Fruit fly (Drosophila melanogaster): ENCODE measurements around the gene CG34269.

CG34269 gene

dm6 chr3L:520465-521216 lies 7.5 kb upstream of the CG34269 start:
- TF ChIP-seq Crg-1 (GFP tag; optimal IDR thresholded peaks at IDR 0.05): no peak
- TF ChIP-seq pad (GFP tag; optimal IDR thresholded peaks at IDR 0.05): no peak
- no peak for TF ChIP-seq Hr96 (GFP tag; optimal IDR thresholded peaks at IDR 0.05)
- no peak for TF ChIP-seq cnc (optimal IDR thresholded peaks at IDR 0.05)
- no peak for TF ChIP-seq CG7045 (GFP tag; optimal IDR thresholded peaks at IDR 0.05)
- no peak for TF ChIP-seq ovo (GFP tag; optimal IDR thresholded peaks at IDR 0.05)
- no peak for TF ChIP-seq CG7101 (tag; optimal IDR thresholded peaks at IDR 0.05)
- no peak for TF ChIP-seq toe (GFP tag; optimal IDR thresholded peaks at IDR 0.05)
- TF ChIP-seq Mnt (GFP tag; optimal IDR thresholded peaks at IDR 0.05): no peak
- no peak for TF ChIP-seq kay (GFP tag; ENCODE audit: borderline replicate concordance)
- TF ChIP-seq Clk (GFP tag; optimal IDR thresholded peaks at IDR 0.05): no peak
- no peak for TF ChIP-seq cic (GFP tag; optimal IDR thresholded peaks at IDR 0.05)

dm6 chr3L:524246-524645 lies 3.9 kb upstream of the CG34269 start:
- TF ChIP-seq toe (GFP tag; optimal IDR thresholded peaks at IDR 0.05) (no peak), Hr96 (GFP tag; optimal IDR thresholded peaks at IDR 0.05) (no peak), Clk (GFP tag; optimal IDR thresholded peaks at IDR 0.05) (no peak), cic (GFP tag; optimal IDR thresholded peaks at IDR 0.05) (no peak), pad (GFP tag; optimal IDR thresholded peaks at IDR 0.05) (no peak), Crg-1 (GFP tag; optimal IDR thresholded peaks at IDR 0.05) (no peak), kay (GFP tag; ENCODE audit: borderline replicate concordance) (no peak), tj (GFP tag; optimal IDR thresholded peaks at IDR 0.05) (no peak), CG33017 (tag; optimal IDR thresholded peaks at IDR 0.05) (no peak), CG5204 (GFP tag; optimal IDR thresholded peaks at IDR 0.05) (no peak), CG11617 (GFP tag; optimal IDR thresholded peaks at IDR 0.05) (no peak), ovo (GFP tag; optimal IDR thresholded peaks at IDR 0.05) (no peak), CG1620 (GFP tag; optimal IDR thresholded peaks at IDR 0.05) (no peak), CG7045 (GFP tag; optimal IDR thresholded peaks at IDR 0.05) (no peak), Mnt (GFP tag; optimal IDR thresholded peaks at IDR 0.05) (no peak), cnc (optimal IDR thresholded peaks at IDR 0.05) (no peak), bab1 (GFP tag; optimal IDR thresholded peaks at IDR 0.05) (no peak)

DNA sequence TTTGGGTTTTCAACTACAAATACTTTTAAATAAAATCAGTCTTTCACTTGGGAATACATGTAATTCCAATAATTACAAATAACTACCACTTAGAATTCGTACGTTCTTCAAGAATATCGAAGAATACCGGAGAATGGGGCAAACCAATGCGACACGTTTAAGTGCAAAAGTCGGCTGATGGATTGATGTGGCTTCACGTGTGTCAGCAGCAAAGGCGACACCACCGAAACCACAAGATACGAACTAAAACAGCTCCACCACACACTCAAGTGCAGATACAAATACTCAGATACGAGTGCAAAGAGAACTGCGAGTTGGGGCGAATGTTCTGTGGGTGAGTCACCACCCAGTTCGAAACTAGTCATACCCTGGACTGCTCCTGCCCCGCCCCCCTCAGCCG lies 2.7 kb downstream of the CG34269 start:
- TF ChIP-seq kay (GFP tag; ENCODE audit: borderline replicate concordance): no peak
- no peak for TF ChIP-seq Mnt (GFP tag; optimal IDR thresholded peaks at IDR 0.05)
- TF ChIP-seq CG11617 (GFP tag; optimal IDR thresholded peaks at IDR 0.05): no peak
- TF ChIP-seq cic (GFP tag; optimal IDR thresholded peaks at IDR 0.05): no peak
- TF ChIP-seq CG5204 (GFP tag; optimal IDR thresholded peaks at IDR 0.05): no peak
- TF ChIP-seq CG33017 (tag; optimal IDR thresholded peaks at IDR 0.05): no peak
- TF ChIP-seq Clk (GFP tag; optimal IDR thresholded peaks at IDR 0.05): no peak
- no peak for TF ChIP-seq Hr96 (GFP tag; optimal IDR thresholded peaks at IDR 0.05)
- TF ChIP-seq CG14711 (tag; optimal IDR thresholded peaks at IDR 0.05): no peak
- TF ChIP-seq CG12768 (GFP tag; optimal IDR thresholded peaks at IDR 0.05): no peak
- no peak for TF ChIP-seq CG1620 (GFP tag; optimal IDR thresholded peaks at IDR 0.05)
- TF ChIP-seq tj (GFP tag; optimal IDR thresholded peaks at IDR 0.05): no peak
- no peak for TF ChIP-seq toe (GFP tag; optimal IDR thresholded peaks at IDR 0.05)
- TF ChIP-seq cnc (optimal IDR thresholded peaks at IDR 0.05): no peak
- TF ChIP-seq CG7045 (GFP tag; optimal IDR thresholded peaks at IDR 0.05): no peak
- TF ChIP-seq pad (GFP tag; optimal IDR thresholded peaks at IDR 0.05): no peak
- TF ChIP-seq ovo (GFP tag; optimal IDR thresholded peaks at IDR 0.05): no peak
- no peak for TF ChIP-seq CG7101 (tag; optimal IDR thresholded peaks at IDR 0.05)
- TF ChIP-seq Crg-1 (GFP tag; optimal IDR thresholded peaks at IDR 0.05): no peak
- no peak for TF ChIP-seq bab1 (GFP tag; optimal IDR thresholded peaks at IDR 0.05)

DNA sequence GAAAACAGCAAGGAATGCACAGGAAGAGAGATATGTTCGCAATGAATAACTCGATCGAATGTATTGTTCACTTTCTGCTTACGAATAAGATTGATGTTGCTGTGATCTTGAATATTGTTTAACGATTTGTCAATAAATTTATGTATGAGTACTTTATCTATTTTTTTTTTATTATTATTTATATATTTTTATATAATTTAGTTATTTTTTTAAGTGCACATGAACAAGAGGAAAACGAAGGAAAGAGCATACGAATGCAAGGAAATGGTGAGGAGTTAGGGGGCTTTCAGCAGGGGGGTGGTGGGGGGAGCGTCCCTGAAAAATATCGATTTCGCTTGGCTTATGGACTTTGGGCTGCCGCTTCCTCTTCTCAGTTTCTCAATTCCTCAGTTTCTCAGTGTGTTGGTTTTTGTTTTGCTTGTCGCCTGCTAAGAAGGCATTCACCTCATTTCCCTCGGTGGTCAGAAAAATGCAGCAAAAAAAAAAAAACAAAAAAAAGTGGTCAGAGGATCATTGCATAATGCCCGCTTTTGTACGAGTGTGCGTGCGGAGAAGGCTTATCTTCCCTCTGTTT lies 3.2 kb downstream of the CG34269 start:
- no peak for TF ChIP-seq CG11617 (GFP tag; optimal IDR thresholded peaks at IDR 0.05)

dm6 chr3L:533807-534206 lies 5.7 kb downstream of the CG34269 start:
- no peak for TF ChIP-seq CG7045 (GFP tag; optimal IDR thresholded peaks at IDR 0.05)
- no peak for TF ChIP-seq tj (GFP tag; optimal IDR thresholded peaks at IDR 0.05)
- no peak for TF ChIP-seq CG5204 (GFP tag; optimal IDR thresholded peaks at IDR 0.05)
- TF ChIP-seq CG11617 (GFP tag; optimal IDR thresholded peaks at IDR 0.05): no peak
- TF ChIP-seq CG12768 (GFP tag; optimal IDR thresholded peaks at IDR 0.05): no peak
- TF ChIP-seq Crg-1 (GFP tag; optimal IDR thresholded peaks at IDR 0.05): no peak
- no peak for TF ChIP-seq pad (GFP tag; optimal IDR thresholded peaks at IDR 0.05)
- TF ChIP-seq bab1 (GFP tag; optimal IDR thresholded peaks at IDR 0.05): no peak
- no peak for TF ChIP-seq cic (GFP tag; optimal IDR thresholded peaks at IDR 0.05)
- no peak for TF ChIP-seq kay (GFP tag; ENCODE audit: borderline replicate concordance)
- TF ChIP-seq CG1620 (GFP tag; optimal IDR thresholded peaks at IDR 0.05): no peak
- no peak for TF ChIP-seq CG33017 (tag; optimal IDR thresholded peaks at IDR 0.05)
- TF ChIP-seq Hr96 (GFP tag; optimal IDR thresholded peaks at IDR 0.05): no peak
- no peak for TF ChIP-seq Clk (GFP tag; optimal IDR thresholded peaks at IDR 0.05)
- no peak for TF ChIP-seq cnc (optimal IDR thresholded peaks at IDR 0.05)
- no peak for TF ChIP-seq CG7101 (tag; optimal IDR thresholded peaks at IDR 0.05)
- no peak for TF ChIP-seq ovo (GFP tag; optimal IDR thresholded peaks at IDR 0.05)
- TF ChIP-seq toe (GFP tag; optimal IDR thresholded peaks at IDR 0.05): no peak

DNA sequence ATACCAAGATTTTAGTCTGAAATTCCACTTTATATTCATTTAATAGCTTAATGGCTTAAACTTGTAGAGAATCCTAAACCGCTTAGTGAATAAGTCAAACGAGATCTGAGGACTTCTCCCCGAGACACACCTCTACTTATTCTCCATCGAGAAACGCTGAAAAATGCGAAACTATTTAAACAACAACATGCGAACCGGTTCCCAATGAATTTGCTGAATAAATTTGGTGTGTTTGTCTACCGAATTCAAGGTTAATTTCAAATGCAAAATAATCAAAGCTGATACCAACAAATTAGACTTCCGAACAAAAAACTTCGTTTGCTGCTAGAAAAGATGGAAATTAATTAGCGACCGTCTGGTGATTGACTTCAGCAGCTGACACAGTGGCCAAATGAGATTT lies 8.0 kb downstream of the CG34269 start:
- TF ChIP-seq CG1620 (GFP tag; optimal IDR thresholded peaks at IDR 0.05) (no peak), CG12768 (GFP tag; optimal IDR thresholded peaks at IDR 0.05) (no peak), pad (GFP tag; optimal IDR thresholded peaks at IDR 0.05) (no peak), CG33017 (tag; optimal IDR thresholded peaks at IDR 0.05) (no peak), tj (GFP tag; optimal IDR thresholded peaks at IDR 0.05) (no peak), toe (GFP tag; optimal IDR thresholded peaks at IDR 0.05) (no peak), kay (GFP tag; ENCODE audit: borderline replicate concordance) (no peak), Mnt (GFP tag; optimal IDR thresholded peaks at IDR 0.05) (no peak), Hr96 (GFP tag; optimal IDR thresholded peaks at IDR 0.05) (no peak), CG7101 (tag; optimal IDR thresholded peaks at IDR 0.05) (no peak), CG11617 (GFP tag; optimal IDR thresholded peaks at IDR 0.05) (no peak), Clk (GFP tag; optimal IDR thresholded peaks at IDR 0.05) (no peak), ovo (GFP tag; optimal IDR thresholded peaks at IDR 0.05) (no peak), CG14711 (tag; optimal IDR thresholded peaks at IDR 0.05) (no peak)

All from whole organism, adult.